Worm (Caenorhabditis elegans): ENCODE results near the gene ZK867.2.

ce11 chrX:7222383-7222782, 15.9 kb downstream of the ZK867.2 start:
- TF ChIP-seq lin-39 (tag; optimal IDR thresholded peaks at IDR 0.05): no peak
- no peak for TF ChIP-seq daf-8 (GFP tag; IDR thresholded peaks at IDR 0.05)
- no peak for TF ChIP-seq mep-1 (tag; optimal IDR thresholded peaks at IDR 0.05)
- TF ChIP-seq ceh-82 (tag; optimal IDR thresholded peaks at IDR 0.05): no peak
- TF ChIP-seq hlh-30 (tag; optimal IDR thresholded peaks at IDR 0.05; ENCODE audit: insufficient read depth): peak; percentile 5
- TF ChIP-seq nhr-11 (tag; optimal IDR thresholded peaks at IDR 0.05): no peak
- TF ChIP-seq ztf-11 (tag; optimal IDR thresholded peaks at IDR 0.05): no peak
- no peak for TF ChIP-seq F37D6.2 (tag; optimal IDR thresholded peaks at IDR 0.05)
- TF ChIP-seq fos-1 (tag; optimal IDR thresholded peaks at IDR 0.05): no peak
- no peak for TF ChIP-seq lin-13 (GFP tag; optimal IDR thresholded peaks at IDR 0.05)
- no peak for TF ChIP-seq nhr-237 (tag; optimal IDR thresholded peaks at IDR 0.05)
- no peak for TF ChIP-seq lin-1 (GFP tag; IDR thresholded peaks at IDR 0.05)
